Worm (Caenorhabditis elegans) whole organism, L4 larva: ENCODE data around the gene let-767.
A peak's percentile ranks its signal among the peaks of the same experiment; 100 is the strongest.

Experiments
- D1046.2 ChIP-seq: fragments of 200-800 bp; sonication (Bioruptor generic); IDR thresholded peaks from 2 replicates; pipeline ENCODE4 v1.3.6; 2022; ENCODE audit warnings: missing genetic modification characterization, missing compliant biosample characterization
- F10B5.3 ChIP-seq: sonication (generic microtip); optimal IDR thresholded peaks from 2 replicates; lab custom pipeline; 2016; ENCODE audit warnings: mild to moderate bottlenecking, missing genetic modification characterization, missing compliant biosample characterization
- R02D3.7 ChIP-seq: fragments of 150-350 bp; sonication (generic microtip); optimal IDR thresholded peaks from 3 replicates; lab custom pipeline; 2014; ENCODE audit warnings: missing biosample characterization, missing genetic modification characterization
- Y105C5A.15 ChIP-seq: fragments of 200-800 bp; sonication (Bioruptor generic); IDR thresholded peaks from 2 replicates; pipeline ENCODE4 v1.3.6; 2022; ENCODE audit warnings: missing genetic modification characterization, missing compliant biosample characterization
- Y48G9A.11 ChIP-seq: fragments of 200-800 bp; sonication (Bioruptor generic); IDR thresholded peaks from 2 replicates; pipeline ENCODE4 v1.3.6; 2022; ENCODE audit warnings: missing genetic modification reagents, missing genetic modification characterization, missing compliant biosample characterization
- aha-1 ChIP-seq: fragments of 150-350 bp; peaks from one replicate; lab custom pipeline; 2014; ENCODE audit warnings: missing biosample characterization, missing genetic modification characterization
- ama-1 ChIP-seq: fragments of 150-350 bp; optimal IDR thresholded peaks from 2 replicates; lab custom pipeline; 2014; ENCODE audit warnings: inconsistent platforms, mixed read lengths
- ceh-20 ChIP-seq: fragments of 200-800 bp; sonication (Bioruptor generic); IDR thresholded peaks from 2 replicates; pipeline ENCODE4 v1.3.6; 2022; ENCODE audit warnings: missing genetic modification reagents, missing genetic modification characterization, missing compliant biosample characterization
- ceh-32 ChIP-seq: sonication (generic microtip); optimal IDR thresholded peaks from 2 replicates; lab custom pipeline; 2016; ENCODE audit warnings: mild to moderate bottlenecking, missing genetic modification characterization, missing compliant biosample characterization; ENCODE audit not compliant: poor library complexity
- ceh-62 ChIP-seq: sonication (generic microtip); optimal IDR thresholded peaks from 2 replicates; lab custom pipeline; 2017; ENCODE audit warnings: missing biosample characterization, missing genetic modification characterization
- ces-1 ChIP-seq: fragments of 150-350 bp; sonication (generic microtip); optimal IDR thresholded peaks from 4 replicates; lab custom pipeline; 2014; ENCODE audit warnings: missing biosample characterization, missing genetic modification reagents, missing genetic modification characterization
- cey-2 ChIP-seq: sonication (generic microtip); optimal IDR thresholded peaks from 3 replicates; lab custom pipeline; 2017; ENCODE audit warnings: missing genetic modification characterization, mild to moderate bottlenecking, missing compliant biosample characterization, antibody characterized with exemption, borderline replicate concordance; ENCODE audit not compliant: insufficient read depth
- dmd-6 ChIP-seq: fragments of 200-800 bp; sonication (Bioruptor generic); IDR thresholded peaks from 2 replicates; pipeline ENCODE4 v1.3.6; 2022; ENCODE audit warnings: missing genetic modification reagents, missing genetic modification characterization, missing compliant biosample characterization
- dpl-1 ChIP-seq: fragments of 150-350 bp; optimal IDR thresholded peaks from 2 replicates; lab custom pipeline; 2014; ENCODE audit warnings: missing biosample characterization, missing genetic modification reagents, missing genetic modification characterization
- egl-43 ChIP-seq: fragments of 200-800 bp; sonication (Bioruptor generic); IDR thresholded peaks from 2 replicates; pipeline ENCODE4 v1.3.6; 2022; ENCODE audit warnings: missing genetic modification reagents, missing genetic modification characterization, missing compliant biosample characterization
- fkh-10 ChIP-seq: fragments of 150-350 bp; optimal IDR thresholded peaks from 2 replicates; lab custom pipeline; 2014; ENCODE audit warnings: missing biosample characterization, missing genetic modification reagents, missing genetic modification characterization
- gei-8 ChIP-seq: fragments of 200-800 bp; sonication (Bioruptor generic); optimal IDR thresholded peaks from 2 replicates; lab custom pipeline; 2018; ENCODE audit warnings: mild to moderate bottlenecking, missing genetic modification characterization, missing compliant biosample characterization
- jun-1 ChIP-seq: fragments of 150-350 bp; optimal IDR thresholded peaks from 2 replicates; lab custom pipeline; 2014; ENCODE audit warnings: missing biosample characterization, missing genetic modification reagents, missing genetic modification characterization
- lin-1 ChIP-seq: fragments of 200-800 bp; sonication (Bioruptor generic); IDR thresholded peaks from 2 replicates; pipeline ENCODE4 v1.3.6; 2022; ENCODE audit warnings: missing genetic modification reagents, missing genetic modification characterization, missing compliant biosample characterization
- lin-13 ChIP-seq: fragments of 150-350 bp; optimal IDR thresholded peaks from 2 replicates; lab custom pipeline; 2014; ENCODE audit warnings: missing biosample characterization, missing genetic modification reagents, missing genetic modification characterization
- lin-29 ChIP-seq: fragments of 200-800 bp; sonication (Bioruptor generic); IDR thresholded peaks from 2 replicates; pipeline ENCODE4 v1.3.6; 2022; ENCODE audit warnings: missing genetic modification reagents, missing genetic modification characterization, missing compliant biosample characterization
- lsy-2 ChIP-seq, 2 experiments: fragments of 150-350 bp in 1 of 2; sonication (generic microtip) in 1 of 2; optimal IDR thresholded peaks; 2 replicates each; lab custom pipeline; 2014 to 2017; ENCODE audit warnings: missing biosample characterization in 2 of 2, missing genetic modification characterization in 2 of 2
- mdl-1 ChIP-seq, 2 experiments: fragments of 150-350 bp in 1 of 2; sonication (generic microtip) in 1 of 2; optimal IDR thresholded peaks; 2 replicates each; lab custom pipeline; 2014 to 2017; ENCODE audit warnings: missing biosample characterization in 2 of 2, missing genetic modification characterization in 2 of 2
- nhr-10 ChIP-seq: fragments of 150-350 bp; optimal IDR thresholded peaks from 2 replicates; lab custom pipeline; 2014; ENCODE audit warnings: missing biosample characterization, missing genetic modification characterization
- nhr-11 ChIP-seq: fragments of 150-350 bp; optimal IDR thresholded peaks from 2 replicates; lab custom pipeline; 2014; ENCODE audit warnings: missing biosample characterization, missing genetic modification characterization
- nhr-6 ChIP-seq: fragments of 150-350 bp; optimal IDR thresholded peaks from 2 replicates; lab custom pipeline; 2014; ENCODE audit warnings: missing biosample characterization, missing genetic modification characterization
- saeg-2 ChIP-seq: fragments of 200-800 bp; sonication (Bioruptor generic); IDR thresholded peaks from 2 replicates; pipeline ENCODE4 v1.3.6; 2022; ENCODE audit warnings: missing genetic modification reagents, missing genetic modification characterization, missing compliant biosample characterization
- snpc-1.2 ChIP-seq: fragments of 200-800 bp; sonication (Bioruptor generic); IDR thresholded peaks from 2 replicates; pipeline ENCODE4 v1.3.6; 2022; ENCODE audit warnings: missing genetic modification reagents, missing genetic modification characterization, missing compliant biosample characterization
- snpc-4 ChIP-seq: fragments of 150-350 bp; optimal IDR thresholded peaks from 2 replicates; lab custom pipeline; 2014; ENCODE audit warnings: missing biosample characterization, missing genetic modification characterization
- tag-97 ChIP-seq: fragments of 200-800 bp; sonication (Bioruptor generic); IDR thresholded peaks from 2 replicates; pipeline ENCODE4 v1.3.6; 2022; ENCODE audit warnings: missing genetic modification characterization, missing compliant biosample characterization
- unc-62 ChIP-seq, 3 experiments: fragments of 150-350 bp in 1 of 3; sonication (generic microtip); optimal IDR thresholded peaks in 2 of 3; peaks in 1 of 3; 1 replicate in 1 of 3; 2 replicates in 2 of 3; lab custom pipeline; 2014 to 2017; ENCODE audit warnings: missing biosample characterization in 3 of 3, missing genetic modification characterization in 3 of 3, missing genetic modification reagents in 3 of 3, missing genotype in 1 of 3
- zag-1 ChIP-seq: fragments of 150-350 bp; optimal IDR thresholded peaks from 2 replicates; lab custom pipeline; 2014; ENCODE audit warnings: missing biosample characterization, missing genetic modification characterization
- zip-2 ChIP-seq: fragments of 150-350 bp; optimal IDR thresholded peaks from 2 replicates; lab custom pipeline; 2014; ENCODE audit warnings: missing biosample characterization, missing genetic modification characterization
- ztf-7 ChIP-seq: fragments of 150-350 bp; optimal IDR thresholded peaks from 2 replicates; lab custom pipeline; 2014; ENCODE audit warnings: missing biosample characterization, missing genetic modification characterization

The let-767 gene

ce11 chrIII:6303114-6303647, 36.6 kb downstream of the let-767 start, which contains the start of gene F47D12.9 (continued):
- TF ChIP-seq gei-8 (GFP tag; lab: Kevin White, UChicago): peak; percentile 32
- peak; percentile 71 for TF ChIP-seq lin-13
- peak; percentile 73; the same call in 1 of the 2 replicates for TF ChIP-seq dmd-6 (GFP tag; lab: Robert Waterston, UW)
- peak; percentile 51 for TF ChIP-seq dpl-1
- no peak for TF ChIP-seq zag-1 (tag; lab: Kevin White, UChicago)
- peak; percentile 59 to 84 for TF ChIP-seq lsy-2 (tag; optimal IDR thresholded peaks at IDR 0.05; lab: Kevin White, UChicago)
- no peak for TF ChIP-seq snpc-4 (tag; lab: Kevin White, UChicago)
- TF ChIP-seq mdl-1 (tag; optimal IDR thresholded peaks at IDR 0.05; lab: Kevin White, UChicago): peak; percentile 26 to 85
- peak; percentile 72 for TF ChIP-seq nhr-11
- no peak for TF ChIP-seq R02D3.7 (tag; lab: Kevin White, UChicago)
- TF ChIP-seq snpc-1.2 (GFP tag; lab: Robert Waterston, UW): no peak
- peak; percentile 89 for TF ChIP-seq nhr-6
- TF ChIP-seq jun-1 (tag; lab: Kevin White, UChicago): peak; percentile 12

DNA sequence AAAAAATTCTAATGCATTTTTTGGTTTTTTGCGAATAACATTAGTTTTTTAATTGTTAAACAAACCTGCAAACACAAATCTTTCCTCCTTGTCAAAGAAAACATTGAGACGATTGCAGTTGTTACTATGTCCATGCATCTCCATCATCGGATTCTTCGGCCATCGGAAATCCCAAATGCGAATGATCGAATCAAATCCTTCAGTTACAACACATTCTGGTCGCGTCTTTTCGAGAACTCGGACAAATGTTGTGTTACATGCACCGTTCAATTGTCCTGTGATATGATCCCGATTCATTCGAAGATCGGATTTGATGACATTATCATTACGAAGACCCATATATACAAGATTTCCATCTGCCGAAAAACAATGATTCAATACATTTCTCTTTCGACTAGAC, 39.5 kb downstream of the let-767 start:
- TF ChIP-seq aha-1: peak; percentile 98
- no peak for TF ChIP-seq lin-29 (GFP tag; lab: Robert Waterston, UW)
- TF ChIP-seq ama-1: peak; percentile 5
- no peak for TF ChIP-seq F10B5.3 (tag; lab: Kevin White, UChicago)
- no peak for TF ChIP-seq tag-97 (GFP tag; lab: Robert Waterston, UW)
- no peak for TF ChIP-seq Y105C5A.15 (GFP tag; lab: Robert Waterston, UW)
- TF ChIP-seq ces-1: no peak
- TF ChIP-seq D1046.2 (GFP tag; lab: Robert Waterston, UW): no peak
- TF ChIP-seq zip-2 (tag; lab: Kevin White, UChicago): no peak

DNA sequence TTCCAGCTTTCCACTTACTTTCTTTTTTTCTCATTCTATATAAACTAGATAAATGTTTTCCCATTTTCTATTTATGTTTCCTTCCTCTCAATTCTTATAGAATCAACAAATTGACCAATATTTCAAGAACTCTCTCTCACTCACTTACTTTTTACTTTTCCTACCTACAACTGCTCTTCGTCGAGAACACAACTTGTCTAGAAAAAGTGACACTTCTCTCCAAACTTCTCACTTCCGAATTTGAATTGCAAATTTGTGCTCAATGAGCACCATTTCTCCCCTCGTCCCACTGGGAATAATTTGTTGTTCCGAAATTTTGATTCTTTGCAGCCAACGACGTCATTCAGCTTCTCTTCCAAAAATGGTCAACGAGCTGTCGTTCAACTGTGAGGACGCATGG, 41.6 kb downstream of the let-767 start, which contains the start of gene F47D12.3:
F47D12.3 (plus strand) TSS at position 331 of the 400 bp plus-strand sequence.
- peak in 1 of 2 experiments; percentile 97 for TF ChIP-seq unc-62 (GFP tag; optimal IDR thresholded peaks at IDR 0.05 in 1 of 2; lab: Kevin White, UChicago)
- no peak for TF ChIP-seq unc-62 (tag; optimal IDR thresholded peaks at IDR 0.05; lab: Kevin White, UChicago)
- TF ChIP-seq cey-2: no peak
- TF ChIP-seq nhr-10 (tag; lab: Kevin White, UChicago): no peak
- TF ChIP-seq egl-43: no peak
- no peak for TF ChIP-seq gei-8 (GFP tag; lab: Kevin White, UChicago)
- TF ChIP-seq ama-1: no peak
- TF ChIP-seq ceh-20: peak; percentile 18; the same call in 1 of the 2 replicates
- TF ChIP-seq saeg-2 (GFP tag; lab: Robert Waterston, UW): no peak

- TF ChIP-seq ztf-7 (tag; lab: Kevin White, UChicago) (no peak), Y48G9A.11 (GFP tag; lab: Robert Waterston, UW) (no peak), fkh-10 (peak; percentile 20), unc-62 (GFP tag; optimal IDR thresholded peaks at IDR 0.05 in 1 of 2; lab: Kevin White, UChicago) (peak in 1 of 2 experiments; percentile 91), unc-62 (tag; optimal IDR thresholded peaks at IDR 0.05; lab: Kevin White, UChicago) (no peak), ceh-32 (tag; lab: Kevin White, UChicago) (no peak), ceh-62 (tag; lab: Kevin White, UChicago) (no peak), lin-1 (no peak), lsy-2 (tag; optimal IDR thresholded peaks at IDR 0.05; lab: Kevin White, UChicago) (no peak)
Measured at ce11 chrIII:6297599-6297998, 42.2 kb downstream of the let-767 start.
